Worm (Caenorhabditis elegans): ENCODE results near the gene Y69E1A.1.

DNA sequence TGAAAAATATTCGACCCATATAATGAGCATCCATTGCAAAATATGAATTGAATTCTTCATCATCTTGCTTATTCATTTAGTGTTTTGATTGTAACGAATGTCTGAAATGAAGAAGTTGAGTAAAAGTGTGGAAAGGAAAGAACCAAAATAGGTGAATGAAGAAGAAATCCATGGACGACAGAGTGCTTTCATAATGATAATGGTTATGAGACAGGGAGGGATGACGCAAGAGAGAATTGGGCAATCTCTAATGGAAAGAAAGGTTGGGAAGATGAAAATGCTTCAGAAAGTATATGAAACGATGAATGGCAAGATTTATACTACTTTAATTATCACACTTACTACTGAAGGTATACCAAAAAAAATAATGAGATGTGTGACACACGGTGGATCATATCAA lies 44.4 kb downstream of the Y69E1A.1 start, which contains the start of gene ZK596.3:
- no peak for TF ChIP-seq snpc-4 (tag; optimal IDR thresholded peaks at IDR 0.05)
- TF ChIP-seq egl-27 (tag; optimal IDR thresholded peaks at IDR 0.05), result no peak
- TF ChIP-seq aha-1 (tag), result no peak
- TF ChIP-seq pqm-1 (tag; optimal IDR thresholded peaks at IDR 0.05), result no peak
- TF ChIP-seq nhr-41 (GFP tag; IDR thresholded peaks at IDR 0.05), result no peak
- TF ChIP-seq nhr-237 (tag; optimal IDR thresholded peaks at IDR 0.05), result no peak
- TF ChIP-seq D1046.2 (GFP tag; IDR thresholded peaks at IDR 0.05), result no peak
- TF ChIP-seq nhr-10 (tag; optimal IDR thresholded peaks at IDR 0.05), result no peak
- no peak for TF ChIP-seq T26A8.4 (GFP tag; IDR thresholded peaks at IDR 0.05)
